Worm (Caenorhabditis elegans) whole organism, late embryonic: Measurements from ENCODE around the gene sdc-1.

Experiments used
- F13H6.1 ChIP-seq: sonication (generic microtip); optimal IDR thresholded peaks from 2 replicates; lab custom pipeline; 2016; ENCODE audit warnings: missing genetic modification characterization, missing compliant biosample characterization
- ceh-6 ChIP-seq: fragments of 200-800 bp; sonication (Bioruptor generic); optimal IDR thresholded peaks from 2 replicates; lab custom pipeline; 2018; ENCODE audit warnings: mild to moderate bottlenecking, missing genetic modification characterization, missing compliant biosample characterization
- dve-1 ChIP-seq: sonication (generic microtip); optimal IDR thresholded peaks from 2 replicates; lab custom pipeline; 2017; ENCODE audit warnings: antibody characterized with exemption, mild to moderate bottlenecking, missing genetic modification characterization, missing compliant biosample characterization
- ets-4 ChIP-seq: sonication (generic microtip); optimal IDR thresholded peaks from 2 replicates; lab custom pipeline; 2016; ENCODE audit warnings: missing genetic modification characterization, missing compliant biosample characterization
- lin-11 ChIP-seq: fragments of 200-800 bp; sonication (Bioruptor generic); optimal IDR thresholded peaks from 2 replicates; lab custom pipeline; 2018; ENCODE audit warnings: mild to moderate bottlenecking, missing genetic modification characterization, missing compliant biosample characterization
- madf-2 ChIP-seq: sonication (generic microtip); optimal IDR thresholded peaks from 2 replicates; lab custom pipeline; 2017; ENCODE audit warnings: missing genetic modification characterization, missing compliant biosample characterization
- nfya-1 ChIP-seq: sonication (generic microtip); optimal IDR thresholded peaks from 2 replicates; lab custom pipeline; 2017; ENCODE audit warnings: missing genetic modification characterization, mild to moderate bottlenecking, missing compliant biosample characterization, antibody characterized with exemption, moderate library complexity
- odd-2 ChIP-seq: sonication (generic microtip); optimal IDR thresholded peaks from 2 replicates; lab custom pipeline; 2017; ENCODE audit warnings: antibody characterized with exemption, mild to moderate bottlenecking, missing genetic modification characterization, missing compliant biosample characterization
- pag-3 ChIP-seq: sonication (generic microtip); optimal IDR thresholded peaks from 2 replicates; lab custom pipeline; 2016; ENCODE audit warnings: missing compliant biosample characterization, missing genetic modification characterization, borderline replicate concordance
- pqm-1 ChIP-seq: sonication (generic microtip); optimal IDR thresholded peaks from 2 replicates; lab custom pipeline; 2016; ENCODE audit warnings: missing genetic modification characterization, missing compliant biosample characterization
- tbx-2 ChIP-seq: sonication (generic microtip); optimal IDR thresholded peaks from 2 replicates; lab custom pipeline; 2016; ENCODE audit warnings: missing genetic modification characterization, missing compliant biosample characterization
- tbx-7 ChIP-seq: sonication (generic microtip); optimal IDR thresholded peaks from 2 replicates; lab custom pipeline; 2016; ENCODE audit warnings: missing genotype, missing genetic modification characterization, missing compliant biosample characterization
- ttx-3 ChIP-seq: sonication (generic microtip); optimal IDR thresholded peaks from 2 replicates; lab custom pipeline; 2016; ENCODE audit warnings: missing genetic modification reagents, missing genetic modification characterization, missing compliant biosample characterization
- unc-3 ChIP-seq, 2 experiments: fragments of 200-800 bp in 1 of 2; sonication (Bioruptor generic) in 1 of 2; sonication (generic microtip) in 1 of 2; conservative IDR thresholded peaks in 1 of 2; optimal IDR thresholded peaks in 1 of 2; 2 replicates each; pipeline versions ENCODE4 v1.3.6 to Lab custom; 2016 to 2022; ENCODE audit warnings: missing compliant biosample characterization in 2 of 2, missing genetic modification characterization in 2 of 2, missing genetic modification reagents in 1 of 2

DNA sequence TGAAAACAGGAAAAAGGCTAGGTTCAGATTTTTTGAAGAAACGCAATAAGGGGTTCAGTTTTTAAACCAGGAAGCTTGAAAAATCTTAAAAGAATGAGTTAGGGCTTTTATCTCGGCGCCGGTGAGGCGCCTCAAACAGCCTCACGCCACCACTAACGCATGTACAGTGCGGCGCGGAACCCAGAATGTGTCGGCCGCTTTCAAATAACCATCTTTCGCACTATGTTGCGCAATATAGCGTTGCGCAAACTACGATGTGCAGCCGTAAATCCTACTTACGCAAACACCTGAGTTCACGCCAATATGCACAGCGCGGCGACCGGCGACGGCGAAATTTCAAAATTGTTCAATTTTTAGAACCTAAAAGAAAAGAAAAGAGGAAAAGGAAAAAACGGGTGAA, 14.1 kb downstream of the sdc-1 start:
- TF ChIP-seq odd-2 (tag; lab: Kevin White, UChicago), result no peak
- no peak for TF ChIP-seq madf-2 (tag; lab: Kevin White, UChicago)
- TF ChIP-seq dve-1, result no peak
- no peak for TF ChIP-seq tbx-2
- no peak for TF ChIP-seq ttx-3 (tag; lab: Kevin White, UChicago)
- no peak for TF ChIP-seq lin-11
- TF ChIP-seq nfya-1 (tag; lab: Kevin White, UChicago), result no peak
- TF ChIP-seq ets-4 (tag; lab: Kevin White, UChicago), result no peak
- TF ChIP-seq pqm-1 (tag; lab: Kevin White, UChicago), result no peak
- no peak for TF ChIP-seq F13H6.1 (tag; lab: Kevin White, UChicago)
- no peak for TF ChIP-seq ceh-6 (GFP tag; lab: Kevin White, UChicago)
- TF ChIP-seq pag-3 (tag; lab: Kevin White, UChicago), result no peak
- TF ChIP-seq tbx-7 (tag; lab: Kevin White, UChicago), result no peak
- TF ChIP-seq unc-3 (GFP tag; conservative IDR thresholded peaks at IDR 0.05; lab: Robert Waterston, UW), result no peak
- TF ChIP-seq unc-3 (tag; optimal IDR thresholded peaks at IDR 0.05; lab: Kevin White, UChicago), result no peak
